Worm (Caenorhabditis elegans) whole organism, dauer: Measurements from ENCODE around the gene glna-2.

Experiments used
- unc-62 ChIP-seq: sonication (generic microtip); optimal IDR thresholded peaks from 2 replicates; lab custom pipeline; 2017; ENCODE audit warnings: missing biosample characterization, missing genetic modification reagents, missing genetic modification characterization

The glna-2 gene

DNA sequence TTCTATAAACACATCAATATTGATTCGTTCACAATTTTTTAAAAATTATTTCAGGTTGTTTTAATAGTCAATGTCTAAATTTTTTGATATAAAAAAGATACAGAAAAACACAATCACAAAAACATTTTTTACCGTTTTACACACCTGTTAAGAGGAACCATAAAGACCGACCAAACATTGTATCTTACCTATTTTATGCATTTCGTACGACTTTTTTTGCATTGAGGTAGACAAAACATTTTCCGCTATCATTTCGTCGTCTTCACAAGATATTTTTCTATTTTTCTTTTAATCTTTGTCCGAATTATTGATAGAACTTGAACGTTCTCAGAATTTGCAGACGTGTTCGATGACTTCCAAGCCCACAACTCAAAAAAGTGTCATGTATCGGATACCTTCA lies at the start of gene glna-2:
Gene glna-2 (plus strand): TSS at position 301 of the 400 bp plus-strand sequence.
- no peak for TF ChIP-seq unc-62 (GFP tag; lab: Kevin White, UChicago)

DNA sequence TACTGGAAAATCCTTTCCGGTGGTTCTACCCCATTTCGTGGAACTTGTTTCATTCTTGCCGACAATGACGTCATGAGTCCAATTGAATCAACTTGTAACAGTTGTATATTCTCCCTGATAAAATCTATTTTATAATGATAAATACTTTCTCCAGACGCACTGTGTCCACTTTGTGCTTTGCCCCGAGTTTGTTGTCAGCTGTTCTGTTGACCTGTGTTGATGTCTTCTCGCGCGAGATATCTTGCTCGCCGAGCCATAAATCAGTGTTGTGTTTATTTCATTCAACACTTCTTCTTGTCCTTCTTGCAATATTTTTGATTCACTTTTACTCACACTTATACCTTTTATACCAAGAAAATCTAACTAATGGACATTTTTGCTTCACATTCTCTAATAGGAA lies 46.3 kb upstream of the glna-2 start:
- no peak for TF ChIP-seq unc-62 (GFP tag; lab: Kevin White, UChicago)

DNA sequence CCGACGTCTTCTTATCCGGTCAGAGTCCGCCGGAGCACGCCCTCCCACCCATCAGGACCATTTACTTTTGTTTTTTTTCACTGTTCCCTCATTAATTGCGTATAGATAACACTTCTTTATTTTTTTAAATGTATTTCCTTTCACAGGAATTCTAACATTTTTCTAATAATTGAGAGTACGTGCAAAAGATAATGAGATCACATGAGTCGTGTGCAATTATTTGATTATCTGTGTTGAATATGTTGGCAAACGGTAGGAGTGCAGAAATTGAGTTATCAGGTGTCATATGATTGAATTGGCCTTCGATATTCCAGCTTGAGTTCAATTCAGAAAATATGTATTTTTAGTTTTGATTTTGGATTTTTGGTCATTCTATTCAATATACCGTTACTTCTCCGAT lies 40.0 kb upstream of the glna-2 start:
- no peak for TF ChIP-seq unc-62 (GFP tag; lab: Kevin White, UChicago)

DNA sequence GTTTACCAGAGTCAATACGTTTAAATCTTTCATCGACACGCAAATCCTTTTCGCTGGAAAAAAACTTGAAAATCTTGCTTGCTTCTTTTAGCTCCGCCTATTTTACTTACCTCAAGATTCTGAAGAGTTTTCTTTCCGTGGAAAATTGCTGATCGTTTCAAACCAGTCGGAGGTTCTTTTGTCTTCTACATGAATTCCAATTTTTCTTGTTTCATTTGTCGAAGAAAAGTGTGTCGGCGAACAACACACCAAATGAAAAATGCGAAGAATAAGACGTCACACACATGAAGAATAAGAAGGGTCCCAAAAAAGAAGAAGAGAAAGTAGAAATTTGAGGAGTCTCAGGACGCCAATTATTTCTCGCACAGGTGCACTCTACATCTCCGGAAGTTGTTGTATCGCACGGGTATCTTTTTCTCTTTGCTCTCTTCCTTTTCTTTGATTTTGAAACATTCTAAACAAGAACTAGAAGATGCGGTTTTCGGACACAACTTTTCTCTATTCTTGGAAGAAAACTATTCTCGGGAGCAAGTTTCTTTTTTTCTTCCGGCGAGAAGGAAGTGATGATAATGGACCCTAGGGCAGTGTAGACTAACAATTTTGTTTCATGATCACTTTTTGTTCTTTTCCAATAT lies 34.1 kb upstream of the glna-2 start:
- no peak for TF ChIP-seq unc-62 (GFP tag; lab: Kevin White, UChicago)

DNA sequence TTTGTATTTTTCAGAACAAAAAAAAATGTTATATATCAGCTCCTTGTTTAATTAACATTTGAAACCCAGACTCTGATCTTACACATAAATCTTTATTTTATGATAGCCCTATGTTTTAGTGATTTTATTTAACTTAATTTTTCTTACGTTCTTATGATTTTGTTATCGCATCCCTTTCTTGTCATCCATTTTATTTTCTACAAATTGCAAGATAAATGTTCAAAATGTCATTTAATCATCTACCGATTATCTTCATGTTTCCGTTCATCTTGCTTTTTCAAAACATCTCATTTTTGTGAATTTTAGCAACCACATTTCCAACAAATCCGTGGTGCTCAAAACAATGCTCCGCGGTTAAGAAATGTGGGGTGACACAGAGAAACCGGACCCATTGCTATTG lies 32.1 kb upstream of the glna-2 start, which contains the start of gene DH11.5:
Gene DH11.5 (plus strand): TSS at position 301 of the 400 bp plus-strand sequence.
- no peak for TF ChIP-seq unc-62 (GFP tag; lab: Kevin White, UChicago)

DNA sequence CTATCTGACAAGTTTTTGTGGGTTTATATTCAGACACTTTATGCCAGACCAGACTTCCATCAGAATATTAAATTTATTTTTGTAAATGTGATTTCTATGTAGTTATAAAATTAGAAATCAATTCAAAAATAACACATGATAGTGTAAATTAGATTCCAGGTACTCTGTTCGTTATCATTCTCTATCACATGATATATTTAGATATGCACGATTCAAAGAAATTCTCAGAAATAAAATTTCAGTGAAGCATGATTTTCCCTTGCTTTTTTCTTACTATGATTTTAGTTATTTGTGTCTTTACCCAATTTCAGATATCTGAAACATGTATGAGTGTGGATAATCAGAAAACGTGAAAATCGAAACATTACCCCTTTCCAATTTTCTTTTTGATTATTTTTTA lies 30.9 kb upstream of the glna-2 start:
- no peak for TF ChIP-seq unc-62 (GFP tag; lab: Kevin White, UChicago)

DNA sequence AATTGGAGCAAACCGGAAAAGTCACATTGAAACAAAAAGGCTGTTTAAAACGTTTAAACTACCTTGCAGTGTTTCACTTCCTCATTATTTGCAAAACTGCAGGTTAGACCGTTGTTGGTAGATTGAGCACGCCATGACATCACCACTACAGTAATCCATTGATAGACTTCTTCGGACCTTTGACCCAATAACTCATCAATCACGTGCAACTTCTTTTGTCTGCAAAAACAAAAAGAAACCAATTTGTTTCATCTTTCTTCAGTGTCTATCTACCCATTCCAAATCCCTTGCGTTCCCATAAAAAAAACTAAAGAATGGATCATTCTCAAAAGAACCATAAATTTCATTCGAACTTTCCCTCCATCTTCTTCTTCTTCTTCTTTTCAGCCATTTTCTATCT lies 27.4 kb upstream of the glna-2 start:
- no peak for TF ChIP-seq unc-62 (GFP tag; lab: Kevin White, UChicago)

DNA sequence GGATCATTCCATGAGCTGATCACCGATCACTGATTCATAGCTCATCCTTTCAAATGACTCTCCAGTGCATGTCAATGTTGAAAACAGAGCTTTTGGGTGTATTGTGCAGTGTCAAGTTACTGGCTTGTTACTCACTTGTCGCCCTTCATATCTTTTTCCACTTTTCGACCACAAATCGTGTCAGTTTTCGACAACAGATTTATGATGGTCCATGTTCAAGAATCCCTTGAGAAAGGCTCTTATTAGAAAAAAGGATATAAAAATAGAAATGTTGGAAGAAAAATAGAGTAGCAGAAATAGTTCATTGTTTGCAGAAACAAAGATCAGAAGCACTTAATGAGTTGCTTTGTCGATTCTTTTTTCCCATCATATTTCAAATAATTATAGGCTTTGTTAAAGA lies 25.0 kb upstream of the glna-2 start:
- no peak for TF ChIP-seq unc-62 (GFP tag; lab: Kevin White, UChicago)

DNA sequence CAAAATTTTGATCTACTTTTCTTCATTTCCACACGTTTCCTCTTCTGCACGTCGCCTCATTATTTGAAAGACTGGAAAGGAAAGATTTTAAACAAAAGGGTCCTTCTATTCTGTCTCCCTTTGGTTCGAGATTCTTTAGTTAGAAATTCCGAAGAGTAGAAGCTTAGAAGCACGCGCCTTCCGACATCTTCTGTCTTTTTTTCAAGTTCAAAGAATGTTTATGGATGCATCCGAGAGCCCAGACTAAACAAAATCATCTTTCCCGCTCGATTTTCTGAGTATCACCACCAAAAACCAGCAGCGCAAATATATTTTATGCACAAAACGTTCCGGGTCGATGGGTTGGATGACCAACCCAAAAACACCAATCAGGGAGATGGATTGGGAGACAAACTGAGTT lies 24.4 kb upstream of the glna-2 start:
- no peak for TF ChIP-seq unc-62 (GFP tag; lab: Kevin White, UChicago)

DNA sequence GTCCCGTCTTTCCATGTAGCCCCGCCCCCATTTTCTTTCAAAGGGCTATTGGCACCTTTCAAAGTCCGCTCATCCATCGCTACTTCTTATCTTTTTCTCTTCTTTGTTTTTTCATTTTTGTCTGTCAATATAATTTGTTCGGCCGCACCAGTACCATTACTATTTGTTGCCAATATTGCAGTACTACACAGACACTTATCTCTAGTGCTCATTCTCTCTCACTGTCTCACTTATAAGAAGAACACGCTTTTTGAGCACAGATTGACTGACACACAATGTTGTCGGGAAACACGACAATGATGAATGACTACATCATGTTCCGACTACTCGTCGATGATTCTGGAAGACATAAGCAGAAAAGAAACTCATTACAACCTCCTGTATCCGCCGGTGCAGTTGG lies 23.4 kb upstream of the glna-2 start:
- no peak for TF ChIP-seq unc-62 (GFP tag; lab: Kevin White, UChicago)

DNA sequence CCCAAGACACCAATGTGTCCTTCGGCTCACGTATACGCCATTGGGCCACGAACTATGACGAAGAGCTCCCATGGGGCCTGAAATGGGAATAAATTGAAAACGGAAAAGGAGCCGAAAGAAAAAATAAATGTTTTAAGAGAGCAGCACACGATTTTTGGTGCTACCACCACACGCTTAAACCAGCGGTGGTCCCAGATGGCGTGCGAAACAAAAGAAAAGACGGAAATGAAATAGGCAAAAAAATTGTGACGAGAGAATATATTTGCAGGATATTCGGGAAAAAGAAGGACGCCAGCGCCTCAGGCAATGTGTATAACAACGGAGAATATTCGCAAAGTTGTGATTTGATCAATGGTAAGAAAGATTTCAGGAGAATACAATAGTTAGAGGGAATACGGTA lies 21.5 kb upstream of the glna-2 start:
- TF ChIP-seq unc-62 (GFP tag; lab: Kevin White, UChicago), result no peak

DNA sequence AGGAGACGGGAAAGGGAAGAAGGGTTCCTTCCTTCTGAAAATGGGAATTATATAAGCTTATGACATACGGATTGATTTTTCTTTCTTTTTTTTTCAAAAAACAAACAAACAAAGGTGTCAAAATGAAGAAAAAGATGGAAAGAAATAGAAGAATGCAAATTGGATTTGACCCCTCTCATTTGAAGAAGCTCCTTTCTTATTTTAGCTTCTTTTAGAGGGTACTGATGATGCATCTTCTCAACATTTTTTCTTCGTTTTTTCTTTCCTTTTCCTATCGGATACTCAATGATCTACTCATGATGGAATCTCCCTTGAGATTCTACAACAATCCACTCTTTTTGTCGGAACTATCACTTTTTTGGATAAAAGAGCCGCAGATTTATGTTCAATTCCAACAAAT lies 18.2 kb upstream of the glna-2 start:
- TF ChIP-seq unc-62 (GFP tag; lab: Kevin White, UChicago), result no peak

DNA sequence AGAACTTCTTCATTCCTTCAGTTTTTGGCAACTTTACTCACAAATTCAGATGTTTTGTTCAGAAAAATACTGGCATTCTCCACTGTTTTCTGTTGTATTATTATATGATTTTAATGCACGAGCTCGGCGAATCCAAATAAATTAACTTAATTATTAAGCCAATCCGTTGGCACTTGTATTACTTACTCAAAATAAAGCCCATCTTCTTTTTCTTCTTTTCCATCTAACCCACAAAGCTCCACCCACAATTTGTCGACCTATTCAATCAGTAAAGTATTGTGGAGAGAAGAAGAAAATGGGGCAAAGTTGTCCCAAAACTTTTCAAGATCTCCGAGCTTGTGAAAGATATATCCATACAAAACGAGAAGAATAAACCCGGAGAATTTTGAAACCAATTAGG lies 17.2 kb upstream of the glna-2 start:
- no peak for TF ChIP-seq unc-62 (GFP tag; lab: Kevin White, UChicago)

DNA sequence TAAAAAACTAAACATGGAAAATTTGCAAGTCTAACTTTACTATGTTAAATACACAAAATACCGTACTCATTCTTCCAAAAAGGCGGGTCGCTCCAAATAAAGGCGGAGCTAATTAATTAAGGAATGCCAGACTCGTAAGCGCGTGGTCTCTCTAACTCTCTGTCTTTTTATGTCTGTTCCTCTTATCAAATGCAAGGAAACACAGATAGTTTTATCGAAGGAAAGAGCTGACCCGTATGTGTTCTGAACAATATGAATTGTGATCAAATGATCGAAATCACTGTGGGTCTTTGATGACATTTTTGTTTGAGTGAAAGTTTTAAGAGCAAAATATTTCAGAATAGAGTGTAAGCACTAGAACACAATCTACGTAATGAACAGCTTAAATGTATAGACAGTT lies 7.0 kb upstream of the glna-2 start:
- no peak for TF ChIP-seq unc-62 (GFP tag; lab: Kevin White, UChicago)

DNA sequence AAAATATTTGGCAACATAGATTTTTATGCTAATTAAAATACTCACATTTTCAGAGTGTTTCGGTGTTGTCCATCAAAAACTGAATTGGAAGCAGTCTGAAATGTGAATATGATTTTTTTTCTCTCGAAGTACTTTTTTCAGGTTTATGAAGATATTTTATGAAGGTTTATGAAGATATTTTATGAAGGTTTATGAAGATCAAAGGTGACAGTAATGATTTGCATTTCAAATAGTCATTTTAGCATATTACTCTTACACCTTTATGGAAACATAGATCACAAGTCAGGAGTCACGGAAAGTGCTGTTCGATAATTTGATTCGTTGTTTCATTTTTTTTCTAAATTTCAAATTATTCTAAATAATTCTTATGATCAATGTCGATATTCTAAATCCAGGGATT lies 4.3 kb upstream of the glna-2 start, which contains the start of gene pgp-11:
Gene pgp-11 (minus strand): TSS at position 101 of the 400 bp plus-strand sequence.
- no peak for TF ChIP-seq unc-62 (GFP tag; lab: Kevin White, UChicago)

DNA sequence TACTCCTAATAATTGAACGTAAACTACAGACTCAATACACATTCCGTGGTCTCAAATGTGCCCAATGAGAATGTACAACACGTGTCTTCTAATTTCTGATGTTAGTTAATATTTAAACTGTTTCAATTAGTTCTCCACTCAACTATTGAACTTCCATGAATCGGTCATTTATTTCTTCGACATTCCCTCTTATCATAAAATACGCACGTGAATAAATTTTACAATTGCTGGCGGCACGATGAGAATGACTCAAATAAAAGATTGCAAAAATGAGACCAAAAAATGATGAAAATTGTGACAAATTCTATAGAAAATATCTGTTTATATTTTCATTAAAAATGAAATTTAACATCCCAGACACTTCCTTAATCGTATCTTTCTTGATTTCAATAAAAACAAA lies 3.7 kb upstream of the glna-2 start:
- no peak for TF ChIP-seq unc-62 (GFP tag; lab: Kevin White, UChicago)

DNA sequence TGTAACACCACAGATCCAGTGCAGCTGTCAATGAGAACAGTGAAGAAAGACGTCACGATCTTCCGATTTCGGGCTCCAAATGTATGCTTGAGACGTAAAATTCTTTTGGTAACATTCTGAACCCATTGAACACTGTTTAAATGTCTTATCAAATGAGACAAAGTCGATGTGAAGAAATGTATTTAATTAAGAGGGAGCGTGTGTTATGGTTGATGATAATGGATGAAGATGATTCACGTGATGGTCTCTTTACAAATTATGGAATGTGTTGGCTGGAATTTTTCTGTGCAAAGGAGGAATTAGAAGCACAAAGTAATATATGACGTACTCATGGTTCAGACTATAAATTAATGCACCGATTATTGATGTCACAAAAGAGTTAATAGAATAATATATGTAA lies 1.5 kb upstream of the glna-2 start:
- no peak for TF ChIP-seq unc-62 (GFP tag; lab: Kevin White, UChicago)
